Worm (Caenorhabditis elegans): ENCODE data around the gene B0304.4.

B0304.4 gene

ce11 chrII:4523122-4523672, at the start of gene B0304.4, which contains the start of gene B0304.2:
B0304.4 (minus strand) TSS chrII:4523222.
B0304.2 (plus strand) TSS chrII:4523622.
- TF ChIP-seq nhr-47 (tag; optimal IDR thresholded peaks at IDR 0.05) (no peak), nhr-237 (tag; optimal IDR thresholded peaks at IDR 0.05) (no peak), lin-13 (GFP tag; optimal IDR thresholded peaks at IDR 0.05) (no peak), zip-4 (GFP tag; optimal IDR thresholded peaks at IDR 0.05) (no peak), lin-39 (tag; optimal IDR thresholded peaks at IDR 0.05) (no peak), nhr-84 (tag; optimal IDR thresholded peaks at IDR 0.05) (no peak), unc-30 (tag; optimal IDR thresholded peaks at IDR 0.05) (no peak), lsy-2 (tag; optimal IDR thresholded peaks at IDR 0.05) (no peak)

ce11 chrII:4572579-4572978, 49.6 kb upstream of the B0304.4 start:
- TF ChIP-seq sup-37 (GFP tag; optimal IDR thresholded peaks at IDR 0.05) (no peak), lin-15B (tag; optimal IDR thresholded peaks at IDR 0.05) (no peak), rnt-1 (tag; optimal IDR thresholded peaks at IDR 0.05) (peak; percentile 11), lir-3 (tag; optimal IDR thresholded peaks at IDR 0.05; ENCODE audit: poor library complexity) (no peak), hlh-4 (tag; optimal IDR thresholded peaks at IDR 0.05) (no peak)

DNA sequence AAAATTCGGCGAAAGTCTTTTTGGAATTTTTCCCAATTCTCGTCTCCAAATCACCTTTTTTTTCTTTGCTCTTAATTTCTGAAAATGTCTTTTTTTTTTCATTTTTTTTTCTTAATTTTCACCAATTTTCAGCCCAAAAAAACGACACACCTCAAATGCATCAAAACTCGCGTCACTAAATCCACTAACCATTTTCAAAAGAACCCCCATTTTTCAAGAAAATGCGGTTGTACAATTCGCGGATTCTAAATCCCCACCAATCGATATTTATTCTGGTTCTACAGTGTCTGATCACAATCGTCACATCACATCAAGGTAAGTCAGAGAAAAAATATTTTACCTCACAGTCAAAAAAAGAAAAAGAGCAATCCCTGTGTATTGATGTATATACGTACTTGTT, 48.8 kb upstream of the B0304.4 start, which contains the start of gene vab-1:
vab-1 (plus strand) TSS at position 133 of the 400 bp plus-strand sequence.
- TF ChIP-seq ces-1 (GFP tag; optimal IDR thresholded peaks at IDR 0.05), result no peak
- no peak for TF ChIP-seq efl-1 (optimal IDR thresholded peaks at IDR 0.05)
- TF ChIP-seq efl-1 (GFP tag; optimal IDR thresholded peaks at IDR 0.05 in 1 of 2), result peak in 1 of 2 experiments; percentile 70
- no peak for TF ChIP-seq nhr-237 (tag; optimal IDR thresholded peaks at IDR 0.05)

DNA sequence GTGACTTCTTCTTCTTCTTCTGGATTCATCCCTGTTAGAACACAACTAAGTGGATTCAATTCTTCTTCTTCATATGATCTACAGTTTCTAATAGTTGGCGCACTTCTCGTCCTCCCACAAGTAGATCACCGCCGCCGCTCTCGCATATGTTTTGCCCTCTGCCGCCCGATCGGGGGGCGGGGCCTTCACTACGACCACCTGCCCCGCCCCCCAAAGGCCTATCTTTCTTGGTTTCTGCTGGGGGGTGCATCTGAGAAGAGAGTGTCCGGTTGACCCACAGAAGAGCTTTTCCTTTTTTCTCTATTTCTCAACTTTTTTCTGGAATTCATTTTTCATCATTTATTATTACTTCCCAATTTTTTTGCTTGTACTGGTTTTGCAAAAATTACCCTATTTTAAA, 48.1 kb upstream of the B0304.4 start:
- TF ChIP-seq efl-3 (GFP tag; optimal IDR thresholded peaks at IDR 0.05) (no peak), sptf-1 (tag; optimal IDR thresholded peaks at IDR 0.05) (no peak), blmp-1 (tag; optimal IDR thresholded peaks at IDR 0.05) (peak; percentile 5), rnt-1 (tag; optimal IDR thresholded peaks at IDR 0.05) (peak; percentile 20), snpc-4 (tag; optimal IDR thresholded peaks at IDR 0.05) (no peak), lin-14 (GFP tag; optimal IDR thresholded peaks at IDR 0.05) (peak; percentile 9), efl-1 (optimal IDR thresholded peaks at IDR 0.05) (no peak), efl-1 (GFP tag; optimal IDR thresholded peaks at IDR 0.05 in 1 of 2) (peak in 1 of 2 experiments; percentile 63)

- no peak for TF ChIP-seq pax-3 (tag; optimal IDR thresholded peaks at IDR 0.05)
- TF ChIP-seq egl-27 (tag; optimal IDR thresholded peaks at IDR 0.05), result no peak
- TF ChIP-seq irx-1 (tag; optimal IDR thresholded peaks at IDR 0.05), result no peak
- TF ChIP-seq rnt-1 (tag; optimal IDR thresholded peaks at IDR 0.05), result no peak
- no peak for TF ChIP-seq alr-1 (tag; optimal IDR thresholded peaks at IDR 0.05; ENCODE audit: borderline replicate concordance)
- no peak for TF ChIP-seq nhr-19 (GFP tag; conservative IDR thresholded peaks at IDR 0.05)
- no peak for TF ChIP-seq tbx-2 (tag; optimal IDR thresholded peaks at IDR 0.05)
- no peak for TF ChIP-seq aha-1 (tag; optimal IDR thresholded peaks at IDR 0.05)
- TF ChIP-seq lin-13 (GFP tag; optimal IDR thresholded peaks at IDR 0.05), result no peak
- TF ChIP-seq nhr-71 (tag; optimal IDR thresholded peaks at IDR 0.05), result no peak
- no peak for TF ChIP-seq nhr-47 (tag; optimal IDR thresholded peaks at IDR 0.05)
- TF ChIP-seq nhr-20 (tag; optimal IDR thresholded peaks at IDR 0.05), result no peak
- TF ChIP-seq nhr-237 (tag; optimal IDR thresholded peaks at IDR 0.05), result no peak
- no peak for TF ChIP-seq fkh-10 (GFP tag; optimal IDR thresholded peaks at IDR 0.05)
- TF ChIP-seq grh-1 (GFP tag; IDR thresholded peaks at IDR 0.05), result no peak
- no peak for TF ChIP-seq zip-4 (GFP tag; optimal IDR thresholded peaks at IDR 0.05)
Measured at ce11 chrII:4566237-4566636, 43.2 kb upstream of the B0304.4 start.

- peak; percentile 39 for TF ChIP-seq elt-2 (tag; optimal IDR thresholded peaks at IDR 0.05)
- TF ChIP-seq sup-37 (GFP tag; optimal IDR thresholded peaks at IDR 0.05), result no peak
Measured at ce11 chrII:4565205-4565604, 42.2 kb upstream of the B0304.4 start.

Measured in whole organism, L1 larva.